Fruit fly (Drosophila melanogaster) Kc167 (cell line): ENCODE results near the gene roq.

ENCODE experiments used
- Sin3A ChIP-seq: fragments of >200 bp; optimal IDR thresholded peaks from 2 replicates; lab custom pipeline; 2018; ENCODE audit warnings: missing external identifiers
- insv ChIP-seq: fragments of >200 bp; optimal IDR thresholded peaks from 3 replicates; lab custom pipeline; 2018; ENCODE audit warnings: missing external identifiers
- ttk ChIP-seq: sonication (Bioruptor generic); optimal IDR thresholded peaks from 2 replicates; lab custom pipeline; 2017; ENCODE audit warnings: missing external identifiers

- no peak for TF ChIP-seq insv
- TF ChIP-seq ttk (lab: Kevin White, UChicago): no peak
- no peak for TF ChIP-seq Sin3A (lab: Kevin White, UChicago)
Measured at dm6 chr3L:16356171-16356765, 22.1 kb downstream of the roq start.
